Fruit fly (Drosophila melanogaster) whole organism, embryonic: ENCODE measurements around the gene CG11726.

ENCODE experiments used
- Aef1 ChIP-seq: fragments of 200-800 bp; sonication (Bioruptor generic); IDR thresholded peaks from 3 replicates; pipeline ENCODE4 v1.3.6; 2022; ENCODE audit warnings: missing biosample characterization, missing genetic modification characterization
- Atf-2 ChIP-seq: fragments of 200-800 bp; sonication (Bioruptor generic); optimal IDR thresholded peaks from 2 replicates; lab custom pipeline; 2016; ENCODE audit warnings: missing biosample characterization, missing genetic modification characterization
- CG11695 ChIP-seq: fragments of 200-800 bp; sonication (Bioruptor generic); IDR thresholded peaks from 3 replicates; pipeline ENCODE4 v1.3.6; 2022; ENCODE audit warnings: missing biosample characterization, missing genetic modification characterization
- CG12104 ChIP-seq: fragments of 200-800 bp; sonication (Bioruptor generic); optimal IDR thresholded peaks from 3 replicates; lab custom pipeline; 2016; ENCODE audit warnings: missing biosample characterization, missing genetic modification characterization
- CG12219 ChIP-seq: fragments of 200-800 bp; sonication (Bioruptor generic); optimal IDR thresholded peaks from 3 replicates; lab custom pipeline; 2018; ENCODE audit warnings: missing biosample characterization, mild to moderate bottlenecking, missing genetic modification characterization
- CG16813 ChIP-seq: fragments of 200-800 bp; sonication (Bioruptor generic); IDR thresholded peaks from 3 replicates; pipeline ENCODE4 v1.3.6; 2022; ENCODE audit warnings: missing biosample characterization, missing genetic modification characterization; ENCODE audit not compliant: partially characterized antibody
- CG16815 ChIP-seq: fragments of 200-800 bp; sonication (Bioruptor generic); optimal IDR thresholded peaks from 3 replicates; lab custom pipeline; 2017; ENCODE audit warnings: missing biosample characterization, mild to moderate bottlenecking, missing genetic modification characterization
- CG2712 ChIP-seq: fragments of 200-800 bp; optimal IDR thresholded peaks from 3 replicates; lab custom pipeline; 2019; ENCODE audit warnings: missing biosample characterization, mild to moderate bottlenecking, missing genetic modification characterization, moderate library complexity
- CG43689 ChIP-seq: fragments of 200-800 bp; sonication (Bioruptor generic); IDR thresholded peaks from 2 replicates; pipeline ENCODE4 v1.3.6; 2022; ENCODE audit warnings: missing biosample characterization, missing genetic modification characterization
- CG6689 ChIP-seq: fragments of 200-800 bp; sonication (Bioruptor generic); IDR thresholded peaks from 2 replicates; pipeline ENCODE4 v1.3.6; 2022; ENCODE audit warnings: missing biosample characterization, missing genetic modification characterization
- CG7786 ChIP-seq: fragments of 200-800 bp; sonication (Bioruptor generic); optimal IDR thresholded peaks from 2 replicates; lab custom pipeline; 2016; ENCODE audit warnings: missing biosample characterization, missing genetic modification characterization
- CG8388 ChIP-seq: fragments of 200-800 bp; sonication (Bioruptor generic); optimal IDR thresholded peaks from 2 replicates; lab custom pipeline; 2019; ENCODE audit warnings: missing biosample characterization, mild to moderate bottlenecking, missing genetic modification characterization, moderate library complexity
- CG8944 ChIP-seq: fragments of 200-800 bp; sonication (Bioruptor generic); optimal IDR thresholded peaks from 3 replicates; lab custom pipeline; 2016; ENCODE audit warnings: missing biosample characterization, missing genetic modification characterization
- CG9876 ChIP-seq: fragments of 200-800 bp; sonication (Bioruptor generic); optimal IDR thresholded peaks from 2 replicates; lab custom pipeline; 2016; ENCODE audit warnings: missing biosample characterization, missing genetic modification characterization
- CG9932 ChIP-seq: fragments of 200-800 bp; sonication (Bioruptor generic); IDR thresholded peaks from 2 replicates; pipeline ENCODE4 v1.3.6; 2022; ENCODE audit warnings: missing biosample characterization, missing genetic modification characterization
- D19A ChIP-seq: fragments of 200-800 bp; optimal IDR thresholded peaks from 3 replicates; lab custom pipeline; 2019; ENCODE audit warnings: missing biosample characterization, mild to moderate bottlenecking, missing genetic modification characterization, moderate library complexity
- Dp ChIP-seq: fragments of 200-800 bp; sonication (Bioruptor generic); optimal IDR thresholded peaks from 2 replicates; lab custom pipeline; 2018; ENCODE audit warnings: missing biosample characterization, mild to moderate bottlenecking, missing genetic modification characterization, moderate library complexity
- GATAe ChIP-seq: fragments of 200-800 bp; sonication (Bioruptor generic); conservative IDR thresholded peaks from 2 replicates; pipeline ENCODE4 v1.3.6; 2022; ENCODE audit warnings: missing biosample characterization, missing genetic modification characterization
- Gug ChIP-seq: fragments of 200-800 bp; sonication (Bioruptor generic); IDR thresholded peaks from 4 replicates; pipeline ENCODE4 v1.3.6; 2022; ENCODE audit warnings: missing biosample characterization, missing genetic modification characterization
- HLH4C ChIP-seq: fragments of 200-800 bp; sonication (Bioruptor generic); IDR thresholded peaks from 3 replicates; pipeline ENCODE4 v1.3.6; 2022; ENCODE audit warnings: missing biosample characterization, missing genetic modification characterization; ENCODE audit not compliant: partially characterized antibody
- Hr51 ChIP-seq, 2 experiments: fragments of 200-800 bp; sonication (Bioruptor generic); optimal IDR thresholded peaks; 2 replicates in 1 of 2; 3 replicates in 1 of 2; lab custom pipeline; 2016 to 2018; ENCODE audit warnings: missing biosample characterization in 2 of 2, missing genetic modification characterization in 2 of 2, mild to moderate bottlenecking in 1 of 2, moderate library complexity in 1 of 2
- Scr ChIP-seq: fragments of 200-800 bp; sonication (Bioruptor generic); IDR thresholded peaks from 2 replicates; pipeline ENCODE4 v1.3.6; 2022; ENCODE audit warnings: missing biosample characterization, missing genetic modification characterization; ENCODE audit not compliant: partially characterized antibody
- Sox100B ChIP-seq: fragments of 200-800 bp; sonication (Bioruptor generic); optimal IDR thresholded peaks from 3 replicates; lab custom pipeline; 2018; ENCODE audit warnings: missing biosample characterization, mild to moderate bottlenecking, missing genetic modification characterization
- Sox102F ChIP-seq: fragments of 200-800 bp; sonication (Bioruptor generic); optimal IDR thresholded peaks from 2 replicates; lab custom pipeline; 2018; ENCODE audit warnings: missing biosample characterization, mild to moderate bottlenecking, missing genetic modification characterization, moderate library complexity
- Ssrp ChIP-seq: fragments of 200-800 bp; sonication (Bioruptor generic); optimal IDR thresholded peaks from 2 replicates; lab custom pipeline; 2018; ENCODE audit warnings: missing biosample characterization, mild to moderate bottlenecking, missing genetic modification characterization, moderate library complexity
- Xbp1 ChIP-seq: fragments of 200-800 bp; sonication (Bioruptor generic); optimal IDR thresholded peaks from 3 replicates; lab custom pipeline; 2016; ENCODE audit warnings: missing biosample characterization, mild to moderate bottlenecking, missing genetic modification characterization
- YL-1 ChIP-seq: fragments of 200-800 bp; sonication (Bioruptor generic); optimal IDR thresholded peaks from 3 replicates; lab custom pipeline; 2017; ENCODE audit warnings: missing biosample characterization, mild to moderate bottlenecking, missing genetic modification characterization
- al ChIP-seq: fragments of 200-800 bp; sonication (Bioruptor generic); IDR thresholded peaks from 2 replicates; pipeline ENCODE4 v1.3.6; 2022; ENCODE audit warnings: missing biosample characterization, missing genetic modification characterization
- br ChIP-seq: fragments of >200 bp; optimal IDR thresholded peaks from 2 replicates; lab custom pipeline; 2017
- btn ChIP-seq: fragments of 200-800 bp; sonication (Bioruptor generic); optimal IDR thresholded peaks from 2 replicates; lab custom pipeline; 2016; ENCODE audit warnings: missing biosample characterization, missing genetic modification characterization
- crp ChIP-seq, 2 experiments: fragments of 200-800 bp; sonication (Bioruptor generic); optimal IDR thresholded peaks; 2 replicates in 1 of 2; 3 replicates in 1 of 2; lab custom pipeline; 2017; ENCODE audit warnings: missing biosample characterization in 2 of 2, missing genetic modification characterization in 2 of 2, mild to moderate bottlenecking in 1 of 2, moderate library complexity in 1 of 2
- disco-r ChIP-seq: fragments of 200-800 bp; sonication (Bioruptor generic); optimal IDR thresholded peaks from 2 replicates; lab custom pipeline; 2016; ENCODE audit warnings: missing biosample characterization, missing genetic modification characterization
- eve ChIP-seq, 2 experiments: fragments of >200 bp; optimal IDR thresholded peaks; 2 replicates each; lab custom pipeline; 2017; ENCODE audit warnings: missing biosample characterization in 2 of 2, missing genetic modification characterization in 2 of 2
- fu2 ChIP-seq: fragments of 200-800 bp; sonication (Bioruptor generic); optimal IDR thresholded peaks from 2 replicates; lab custom pipeline; 2016; ENCODE audit warnings: missing biosample characterization, missing genetic modification characterization
- gce ChIP-seq: fragments of 200-800 bp; sonication (Bioruptor generic); IDR thresholded peaks from 3 replicates; pipeline ENCODE4 v1.3.6; 2022; ENCODE audit warnings: missing biosample characterization, missing genetic modification characterization
- grn ChIP-seq: fragments of 200-800 bp; sonication (Bioruptor generic); optimal IDR thresholded peaks from 3 replicates; lab custom pipeline; 2017; ENCODE audit warnings: missing biosample characterization, missing genetic modification characterization
- hb ChIP-seq: fragments of 200-800 bp; sonication (Bioruptor generic); IDR thresholded peaks from 3 replicates; pipeline ENCODE4 v1.3.6; 2022; ENCODE audit warnings: missing biosample characterization, missing genetic modification characterization; ENCODE audit not compliant: partially characterized antibody
- her ChIP-seq: fragments of 200-800 bp; sonication (Bioruptor generic); optimal IDR thresholded peaks from 2 replicates; lab custom pipeline; 2016; ENCODE audit warnings: missing biosample characterization, missing genetic modification characterization
- jigr1 ChIP-seq: fragments of 200-800 bp; sonication (Bioruptor generic); IDR thresholded peaks from 3 replicates; pipeline ENCODE4 v1.3.6; 2022; ENCODE audit warnings: missing biosample characterization, missing genetic modification characterization
- lilli ChIP-seq: fragments of 200-800 bp; sonication (Bioruptor generic); optimal IDR thresholded peaks from 3 replicates; lab custom pipeline; 2016; ENCODE audit warnings: missing biosample characterization, missing genetic modification characterization
- peb ChIP-seq: fragments of 200-800 bp; sonication (Bioruptor generic); IDR thresholded peaks from 2 replicates; pipeline ENCODE4 v1.3.6; 2022; ENCODE audit warnings: missing biosample characterization, missing genetic modification characterization
- sd ChIP-seq: fragments of 200-800 bp; sonication (Bioruptor generic); optimal IDR thresholded peaks from 3 replicates; lab custom pipeline; 2018; ENCODE audit warnings: missing biosample characterization, mild to moderate bottlenecking, missing genetic modification characterization, moderate library complexity
- stc ChIP-seq: fragments of 200-800 bp; sonication (Bioruptor generic); IDR thresholded peaks from 2 replicates; pipeline ENCODE4 v1.3.6; 2022; ENCODE audit warnings: missing biosample characterization, missing genetic modification characterization
- tio ChIP-seq: fragments of 200-800 bp; sonication (Bioruptor generic); optimal IDR thresholded peaks from 2 replicates; lab custom pipeline; 2017; ENCODE audit warnings: missing biosample characterization, missing genetic modification characterization, inconsistent platforms
- unpg ChIP-seq: fragments of 200-800 bp; sonication (Bioruptor generic); optimal IDR thresholded peaks from 3 replicates; lab custom pipeline; 2018; ENCODE audit warnings: missing biosample characterization, mild to moderate bottlenecking, missing genetic modification characterization, moderate library complexity
- zfh1 ChIP-seq: fragments of 200-800 bp; sonication (Bioruptor generic); IDR thresholded peaks from 3 replicates; pipeline ENCODE4 v1.3.6; 2022; ENCODE audit warnings: missing biosample characterization, missing genetic modification characterization

Gene CG11726

DNA sequence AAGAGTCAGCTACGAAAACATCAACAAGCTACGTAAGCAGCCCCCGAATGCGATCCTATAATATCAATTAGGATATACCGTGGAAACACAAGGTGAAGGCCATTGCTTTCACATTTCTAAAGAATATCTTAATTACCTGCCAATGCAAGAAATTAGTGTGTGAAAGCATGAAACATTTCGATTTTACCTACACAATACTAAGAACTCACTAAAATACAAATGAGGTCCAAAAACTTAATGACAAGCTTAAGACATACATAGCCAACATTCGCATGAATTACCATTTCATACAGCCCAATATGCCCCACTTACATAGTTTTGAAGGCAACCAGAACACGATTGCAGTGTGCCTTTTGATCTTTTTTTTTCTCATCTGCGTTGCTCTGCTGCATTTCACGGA, 35.2 kb downstream of the CG11726 start (continued):
- TF ChIP-seq CG2712, result peak; percentile 48
- peak; percentile 19 for TF ChIP-seq CG7786 (GFP tag; lab: Kevin White, UChicago)
- no peak for TF ChIP-seq peb
- TF ChIP-seq Hr51 (GFP tag; optimal IDR thresholded peaks at IDR 0.05; lab: Kevin White, UChicago), result peak in 1 of 2 experiments; percentile 44
- peak; percentile 36 for TF ChIP-seq Xbp1 (GFP tag; lab: Kevin White, UChicago)
- no peak for TF ChIP-seq HLH4C
- peak; percentile 54 for TF ChIP-seq Ssrp (tag; lab: Kevin White, UChicago)
- TF ChIP-seq sd (tag; lab: Kevin White, UChicago), result no peak
- TF ChIP-seq her (GFP tag; lab: Kevin White, UChicago), result no peak
- TF ChIP-seq CG11695 (GFP tag; lab: Robert Waterston, UW), result no peak
- no peak for TF ChIP-seq CG8944 (GFP tag; lab: Kevin White, UChicago)
- 0 out of 3 replicates have a peak, but pooled peaks have one; percentile 12 for TF ChIP-seq Aef1
- 0 out of 4 replicates have a peak, but pooled peaks have one; percentile 7 for TF ChIP-seq Gug (GFP tag; lab: Robert Waterston, UW)
- TF ChIP-seq D19A (tag; lab: Kevin White, UChicago), result peak; percentile 42
- TF ChIP-seq crp (GFP tag; optimal IDR thresholded peaks at IDR 0.05; lab: Kevin White, UChicago), result no peak
- no peak for TF ChIP-seq br (lab: Kevin White, UChicago)
- TF ChIP-seq CG6689 (GFP tag; lab: Robert Waterston, UW), result no peak
- TF ChIP-seq disco-r (GFP tag; lab: Kevin White, UChicago), result no peak
- TF ChIP-seq grn (GFP tag; lab: Kevin White, UChicago), result no peak
- TF ChIP-seq unpg (GFP tag; lab: Kevin White, UChicago), result peak; percentile 26
- peak; percentile 11 for TF ChIP-seq Atf-2 (GFP tag; lab: Kevin White, UChicago)
- TF ChIP-seq Sox102F (GFP tag; lab: Kevin White, UChicago), result peak; percentile 65
- TF ChIP-seq btn (GFP tag; lab: Kevin White, UChicago), result no peak
- no peak for TF ChIP-seq CG9876 (GFP tag; lab: Kevin White, UChicago)
- TF ChIP-seq stc (GFP tag; lab: Robert Waterston, UW), result 0 out of 2 replicates have a peak, but pooled peaks have one; percentile 24
- no peak for TF ChIP-seq gce
- TF ChIP-seq lilli, result peak; percentile 16
- TF ChIP-seq eve (GFP tag; optimal IDR thresholded peaks at IDR 0.05; lab: Kevin White, UChicago), result peak in 1 of 2 experiments; percentile 83
- peak; percentile 3 for TF ChIP-seq tio
- TF ChIP-seq GATAe, result no peak
- no peak for TF ChIP-seq al
- TF ChIP-seq YL-1 (GFP tag; lab: Kevin White, UChicago), result no peak
- no peak for TF ChIP-seq CG43689 (GFP tag; lab: Robert Waterston, UW)
- no peak for TF ChIP-seq Scr
- no peak for TF ChIP-seq hb (GFP tag; lab: Robert Waterston, UW)
- peak; percentile 19 for TF ChIP-seq Sox100B (GFP tag; lab: Kevin White, UChicago)
- peak; percentile 10 for TF ChIP-seq CG16815
- TF ChIP-seq jigr1 (GFP tag; lab: Robert Waterston, UW), result no peak
- TF ChIP-seq CG8388, result peak; percentile 10
- TF ChIP-seq CG9932, result peak; percentile 27
- TF ChIP-seq CG16813 (GFP tag; lab: Robert Waterston, UW), result no peak
- TF ChIP-seq CG12104 (GFP tag; lab: Kevin White, UChicago), result no peak
- TF ChIP-seq fu2 (GFP tag; lab: Kevin White, UChicago), result peak; percentile 10
- no peak for TF ChIP-seq CG12219 (GFP tag; lab: Kevin White, UChicago)
- 0 out of 3 replicates have a peak, but pooled peaks have one; percentile 56 for TF ChIP-seq zfh1 (GFP tag; lab: Robert Waterston, UW)
- no peak for TF ChIP-seq Dp (GFP tag; lab: Kevin White, UChicago)
